Worm (Caenorhabditis elegans) whole organism, late embryonic: ENCODE measurements around the gene Y55D5A.1.
A peak's percentile ranks its signal among the peaks of the same experiment; 100 is the strongest.

ENCODE experiments used
- ceh-14 ChIP-seq: sonication (generic microtip); optimal IDR thresholded peaks from 2 replicates; lab custom pipeline; 2016; ENCODE audit warnings: missing genotype, missing genetic modification characterization, missing compliant biosample characterization
- ceh-18 ChIP-seq: sonication (generic microtip); optimal IDR thresholded peaks from 2 replicates; lab custom pipeline; 2016; ENCODE audit warnings: missing genetic modification characterization, missing compliant biosample characterization
- ceh-31 ChIP-seq: sonication (generic microtip); optimal IDR thresholded peaks from 2 replicates; lab custom pipeline; 2016; ENCODE audit warnings: missing genetic modification characterization, missing compliant biosample characterization
- ceh-34 ChIP-seq: sonication (generic microtip); optimal IDR thresholded peaks from 2 replicates; lab custom pipeline; 2016; ENCODE audit warnings: mild to moderate bottlenecking, missing genetic modification characterization, missing compliant biosample characterization
- fkh-10 ChIP-seq: fragments of 150-350 bp; optimal IDR thresholded peaks from 2 replicates; lab custom pipeline; 2014; ENCODE audit warnings: missing biosample characterization, missing genetic modification reagents, missing genetic modification characterization
- gmeb-2 ChIP-seq: sonication (generic microtip); optimal IDR thresholded peaks from 2 replicates; lab custom pipeline; 2016; ENCODE audit warnings: missing genetic modification characterization, inconsistent platforms, missing compliant biosample characterization
- hlh-30 ChIP-seq: sonication (generic microtip); optimal IDR thresholded peaks from 2 replicates; lab custom pipeline; 2017; ENCODE audit warnings: antibody characterized with exemption, missing genetic modification characterization, missing compliant biosample characterization; ENCODE audit not compliant: insufficient read depth
- madf-2 ChIP-seq: sonication (generic microtip); optimal IDR thresholded peaks from 2 replicates; lab custom pipeline; 2017; ENCODE audit warnings: missing genetic modification characterization, missing compliant biosample characterization
- nfya-1 ChIP-seq: sonication (generic microtip); optimal IDR thresholded peaks from 2 replicates; lab custom pipeline; 2017; ENCODE audit warnings: missing genetic modification characterization, mild to moderate bottlenecking, missing compliant biosample characterization, antibody characterized with exemption, moderate library complexity
- tbx-2 ChIP-seq: sonication (generic microtip); optimal IDR thresholded peaks from 2 replicates; lab custom pipeline; 2016; ENCODE audit warnings: missing genetic modification characterization, missing compliant biosample characterization
- unc-42 ChIP-seq: sonication (generic microtip); optimal IDR thresholded peaks from 2 replicates; lab custom pipeline; 2016; ENCODE audit warnings: missing genotype, missing genetic modification characterization, missing compliant biosample characterization
- zip-5 ChIP-seq: sonication (generic microtip); optimal IDR thresholded peaks from 2 replicates; lab custom pipeline; 2016; ENCODE audit warnings: missing genetic modification characterization, missing compliant biosample characterization

Gene Y55D5A.1

ce11 chrIII:3035977-3036376 is 53.8 kb downstream of the Y55D5A.1 start (continued):
- no peak for TF ChIP-seq zip-5 (tag; lab: Kevin White, UChicago)
- TF ChIP-seq ceh-14 (tag; lab: Kevin White, UChicago) = peak; percentile 15
- TF ChIP-seq gmeb-2 = no peak

ce11 chrIII:3037346-3037745 is 55.1 kb downstream of the Y55D5A.1 start:
- peak; percentile 31 for TF ChIP-seq unc-42 (tag; lab: Kevin White, UChicago)
- TF ChIP-seq ceh-34 = peak; percentile 69
- TF ChIP-seq fkh-10 (GFP tag; lab: Kevin White, UChicago) = no peak
- TF ChIP-seq tbx-2 = peak; percentile 42
- TF ChIP-seq hlh-30 (tag; lab: Kevin White, UChicago) = peak; percentile 47
- no peak for TF ChIP-seq madf-2 (tag; lab: Kevin White, UChicago)
- peak; percentile 35 for TF ChIP-seq nfya-1
- peak; percentile 34 for TF ChIP-seq ceh-31
- peak; percentile 54 for TF ChIP-seq ceh-18 (tag; lab: Kevin White, UChicago)
